Fruit fly (Drosophila melanogaster): ENCODE results near the gene CG7099.
A peak's percentile ranks its signal among the peaks of the same experiment; 100 is the strongest.

Gene CG7099

DNA sequence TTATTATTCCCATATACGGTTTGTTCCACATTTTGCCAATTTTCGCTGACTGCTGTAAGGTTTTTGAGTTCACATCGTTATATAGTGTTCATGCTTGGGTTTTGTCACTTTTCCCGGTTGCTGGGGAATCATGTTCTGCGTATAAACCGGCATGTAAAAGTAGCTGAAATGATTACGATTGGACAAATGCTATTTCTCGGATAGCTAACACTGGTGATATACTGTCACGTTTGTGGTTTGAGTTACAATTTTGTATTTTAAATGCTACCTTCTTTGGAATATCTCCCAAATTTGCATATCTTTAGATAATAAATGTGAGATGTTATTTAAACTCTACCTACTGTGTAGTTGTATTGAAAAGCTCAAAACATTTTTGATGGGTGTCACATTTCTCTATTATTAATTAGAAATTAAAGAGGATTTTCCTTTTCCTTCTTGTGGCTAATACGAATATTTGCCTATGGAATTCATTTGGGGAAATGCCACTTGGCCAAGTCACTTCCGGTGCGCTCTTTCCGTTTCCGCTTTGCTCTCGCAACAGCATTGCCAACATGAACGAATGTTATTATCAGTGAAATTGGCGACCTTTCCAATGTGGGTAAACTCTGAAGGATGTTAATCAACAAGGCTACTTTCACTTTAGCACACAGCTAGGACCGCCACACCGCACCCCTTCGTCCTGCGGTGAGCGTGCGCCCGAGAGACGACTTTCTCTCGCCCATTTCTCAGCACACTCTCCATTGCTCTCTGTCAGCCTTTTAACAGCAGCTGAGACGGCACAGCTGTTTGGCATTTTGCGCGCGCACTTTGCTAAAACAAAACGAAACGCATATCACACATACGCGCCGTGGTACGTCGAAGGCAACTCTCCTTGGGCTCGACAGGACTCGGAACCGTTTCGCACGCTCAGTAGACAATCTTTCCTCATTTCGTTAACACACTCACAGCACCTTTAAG lies 27.4 kb downstream of the CG7099 start, which contains the start of the genes CG16956, CG42784 and CG43850 (continued):
- TF ChIP-seq Ets65A (GFP tag) (peak; percentile 51), lbe (GFP tag; optimal IDR thresholded peaks at IDR 0.05) (no peak), wdn (GFP tag; IDR thresholded peaks at IDR 0.05) (no peak), corto (GFP tag; optimal IDR thresholded peaks at IDR 0.05) (no peak), CG12219 (GFP tag; optimal IDR thresholded peaks at IDR 0.05) (peak; percentile 75), CG15479 (GFP tag; optimal IDR thresholded peaks at IDR 0.05) (no peak), Elba2 (GFP tag; optimal IDR thresholded peaks at IDR 0.05) (no peak), HLH3B (GFP tag; IDR thresholded peaks at IDR 0.05) (no peak; the same call in 1 of the 2 replicates), CG14014 (GFP tag; IDR thresholded peaks at IDR 0.05) (no peak), chm (GFP tag; IDR thresholded peaks at IDR 0.05) (no peak; the same call in 1 of the 2 replicates), CG16813 (GFP tag; IDR thresholded peaks at IDR 0.05; ENCODE audit: partially characterized antibody) (no peak), exex (tag; optimal IDR thresholded peaks at IDR 0.05) (peak; percentile 48), CG9727 (GFP tag; optimal IDR thresholded peaks at IDR 0.05) (peak; percentile 56), Sin3A (optimal IDR thresholded peaks at IDR 0.05) (no peak), vvl (GFP tag; IDR thresholded peaks at IDR 0.05) (0 out of 2 replicates have a peak, but pooled peaks have one; percentile 60), eve (GFP tag; optimal IDR thresholded peaks at IDR 0.05) (no peak), nerfin-2 (GFP tag; IDR thresholded peaks at IDR 0.05; ENCODE audit: partially characterized antibody) (no peak), sens-2 (GFP tag; IDR thresholded peaks at IDR 0.05) (peak; percentile 20; the same call in 1 of the 2 replicates), fu2 (GFP tag; optimal IDR thresholded peaks at IDR 0.05) (no peak), Camta (GFP tag; optimal IDR thresholded peaks at IDR 0.05) (no peak), CG11723 (GFP tag; optimal IDR thresholded peaks at IDR 0.05) (peak; percentile 42), salm (tag; optimal IDR thresholded peaks at IDR 0.05) (no peak)

DNA sequence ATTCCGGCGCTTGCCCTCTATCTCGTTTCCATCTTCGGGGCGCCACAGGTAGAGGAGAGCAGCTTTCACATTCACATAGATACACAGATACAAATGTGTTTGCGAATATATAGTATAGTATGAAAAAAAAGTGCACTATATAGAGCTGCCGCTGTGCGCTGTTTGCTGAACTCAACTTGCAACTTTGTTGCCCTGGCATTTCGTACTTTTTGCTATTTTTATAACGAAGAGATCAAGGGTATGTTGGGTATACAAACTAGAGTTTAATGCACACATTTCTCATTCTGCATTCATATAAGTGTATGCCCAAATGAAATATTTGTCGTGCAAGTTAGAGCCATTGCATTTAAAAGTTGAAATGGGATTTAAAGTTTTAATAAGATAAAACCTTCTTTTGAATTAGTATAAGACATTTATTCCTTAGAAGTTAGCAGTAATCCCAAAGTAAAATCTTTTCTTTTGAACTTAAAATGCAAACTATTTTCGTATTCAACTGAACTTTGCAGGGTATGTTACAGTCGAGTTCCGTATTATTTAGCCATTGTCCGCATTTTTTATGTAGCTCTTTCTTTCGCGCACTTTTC lies 43.6 kb downstream of the CG7099 start:
- TF ChIP-seq Bgb (GFP tag; IDR thresholded peaks at IDR 0.05; ENCODE audit: partially characterized antibody), result no peak
- peak; percentile 30; the same call in 1 of the 2 replicates for TF ChIP-seq Drgx (GFP tag; IDR thresholded peaks at IDR 0.05)

DNA sequence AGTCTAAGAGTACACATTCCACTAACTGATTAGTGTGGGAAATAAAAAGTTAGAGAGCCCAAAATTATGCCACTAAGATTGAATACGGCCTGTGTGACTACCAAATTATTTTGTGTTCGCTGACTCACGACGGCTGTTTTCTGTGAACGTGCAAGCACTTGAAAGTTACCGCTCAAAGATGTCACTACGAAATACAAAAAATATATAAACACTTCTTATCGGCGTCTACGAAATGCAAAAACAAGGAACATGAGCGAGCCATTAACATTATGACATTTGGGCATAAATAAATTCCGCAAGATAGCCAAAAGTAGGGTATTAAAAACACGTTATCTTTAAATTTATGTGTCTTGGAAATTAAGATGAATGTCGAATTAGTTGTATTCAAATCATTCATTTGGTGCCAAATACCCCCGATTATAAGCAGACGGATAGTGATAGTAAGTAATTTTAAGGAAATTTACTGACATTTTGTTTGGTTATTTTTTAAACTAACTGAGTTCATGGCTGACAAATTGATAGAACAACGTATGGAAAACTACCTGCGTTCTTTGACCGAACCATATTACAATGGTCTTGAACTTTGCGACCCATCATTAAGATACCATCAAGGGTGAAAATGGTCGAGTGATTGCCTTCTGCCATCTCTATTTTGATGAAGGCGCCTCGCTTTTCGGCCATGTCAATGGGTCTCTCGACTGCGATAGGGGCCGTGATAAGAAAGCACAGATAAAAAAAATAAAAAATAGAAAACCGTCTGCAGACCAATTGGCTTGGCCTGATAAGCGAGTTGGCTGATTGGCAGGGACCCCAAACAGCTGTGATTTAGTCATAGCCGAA lies 47.6 kb downstream of the CG7099 start, which contains the start of gene Tehao:
Gene Tehao, plus strand, starts transcription at position 828 of the 840 bp plus-strand sequence.
- peak; percentile 42 for TF ChIP-seq lab (GFP tag; optimal IDR thresholded peaks at IDR 0.05)
- no peak for TF ChIP-seq wek (GFP tag; optimal IDR thresholded peaks at IDR 0.05)
- TF ChIP-seq NK7.1 (GFP tag; optimal IDR thresholded peaks at IDR 0.05), result no peak
- TF ChIP-seq Hmx (GFP tag; optimal IDR thresholded peaks at IDR 0.05), result no peak
- no peak for TF ChIP-seq CG8281 (tag; optimal IDR thresholded peaks at IDR 0.05)
- peak; percentile 34 for TF ChIP-seq sens (GFP tag)
- peak; percentile 20 for TF ChIP-seq CG2120 (GFP tag; optimal IDR thresholded peaks at IDR 0.05)
- TF ChIP-seq cwo (GFP tag; optimal IDR thresholded peaks at IDR 0.05), result peak; percentile 78
- peak; percentile 46 for TF ChIP-seq GATAe (GFP tag; conservative IDR thresholded peaks at IDR 0.05)
- peak; percentile 9 for TF ChIP-seq Dip3 (GFP tag; optimal IDR thresholded peaks at IDR 0.05)
- TF ChIP-seq grn (GFP tag; optimal IDR thresholded peaks at IDR 0.05), result peak; percentile 74
- no peak for TF ChIP-seq hb (GFP tag; IDR thresholded peaks at IDR 0.05; ENCODE audit: partially characterized antibody)
- TF ChIP-seq Chrac-16 (GFP tag; optimal IDR thresholded peaks at IDR 0.05), result no peak
- peak; percentile 76 for TF ChIP-seq CG34376 (GFP tag; optimal IDR thresholded peaks at IDR 0.05)
- TF ChIP-seq exex (tag; optimal IDR thresholded peaks at IDR 0.05), result peak; percentile 70
- no peak for TF ChIP-seq CG33557 (GFP tag; optimal IDR thresholded peaks at IDR 0.05)
- peak; percentile 81 for TF ChIP-seq sug (tag; optimal IDR thresholded peaks at IDR 0.05)
- TF ChIP-seq Hr78 (GFP tag; optimal IDR thresholded peaks at IDR 0.05), result peak in 1 of 2 experiments; percentile 78

Data from whole organism, embryonic.